Worm (Caenorhabditis elegans): ENCODE data around the gene srd-20.

DNA sequence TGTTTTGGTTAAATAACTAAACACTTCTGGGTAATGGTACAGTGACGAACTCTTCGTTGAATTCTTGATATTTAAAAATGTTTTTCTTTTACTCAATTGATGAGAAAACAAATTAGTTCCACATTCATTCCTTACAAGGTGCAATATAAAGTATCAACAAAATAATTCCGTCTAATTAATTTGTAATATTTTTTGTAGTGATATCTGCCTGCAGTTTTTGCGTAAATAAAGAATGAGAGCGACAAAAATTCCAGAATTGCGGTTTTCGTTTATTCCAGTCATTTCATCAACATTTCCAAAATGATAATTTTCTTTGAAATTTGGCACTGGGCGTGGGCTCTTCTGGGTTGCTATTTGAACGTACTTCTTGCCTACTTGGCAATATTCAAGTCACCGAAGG lies at the start of gene srd-20:
- TF ChIP-seq pha-4 (tag; optimal IDR thresholded peaks at IDR 0.05) (no peak), ceh-45 (GFP tag; IDR thresholded peaks at IDR 0.05) (no peak), fkh-10 (GFP tag; optimal IDR thresholded peaks at IDR 0.05) (no peak), pqm-1 (tag; optimal IDR thresholded peaks at IDR 0.05) (no peak), ceh-2 (tag; optimal IDR thresholded peaks at IDR 0.05) (no peak), sdc-2 (tag; optimal IDR thresholded peaks at IDR 0.05) (no peak), C08G9.2 (tag; optimal IDR thresholded peaks at IDR 0.05) (no peak), elt-4 (tag; optimal IDR thresholded peaks at IDR 0.05) (no peak), npax-4 (tag; optimal IDR thresholded peaks at IDR 0.05) (no peak), nhr-11 (tag; optimal IDR thresholded peaks at IDR 0.05) (no peak), ttx-3 (tag; optimal IDR thresholded peaks at IDR 0.05) (no peak), unc-55 (GFP tag; optimal IDR thresholded peaks at IDR 0.05) (no peak), ama-1 (optimal IDR thresholded peaks at IDR 0.05) (no peak), pax-1 (tag; optimal IDR thresholded peaks at IDR 0.05) (no peak)

Data from whole organism, late embryonic.